Fruit fly (Drosophila melanogaster) whole organism, adult: ENCODE measurements around the gene CG2182.

Experiments
- CG11617 ChIP-seq: fragments of 200-800 bp; sonication (Bioruptor generic); optimal IDR thresholded peaks from 2 replicates; lab custom pipeline; 2017; ENCODE audit warnings: mild to moderate bottlenecking, missing biosample characterization, missing genetic modification reagents, missing genetic modification characterization
- CG12768 ChIP-seq: fragments of 200-800 bp; sonication (Bioruptor generic); optimal IDR thresholded peaks from 2 replicates; lab custom pipeline; 2017; ENCODE audit warnings: missing biosample characterization, missing genetic modification characterization, mild to moderate bottlenecking, moderate library complexity, missing genetic modification reagents
- CG14711 ChIP-seq: fragments of 200-800 bp; sonication (Bioruptor generic); optimal IDR thresholded peaks from 2 replicates; lab custom pipeline; 2018; ENCODE audit warnings: missing biosample characterization, mild to moderate bottlenecking, missing genetic modification characterization, moderate library complexity
- CG1620 ChIP-seq: fragments of 200-800 bp; sonication (Bioruptor generic); optimal IDR thresholded peaks from 2 replicates; lab custom pipeline; 2016; ENCODE audit warnings: missing biosample characterization, missing genetic modification characterization
- CG33017 ChIP-seq: fragments of 200-800 bp; sonication (Bioruptor generic); optimal IDR thresholded peaks from 2 replicates; lab custom pipeline; 2018; ENCODE audit warnings: missing biosample characterization, mild to moderate bottlenecking, missing genetic modification characterization, moderate library complexity
- CG5204 ChIP-seq: fragments of 200-800 bp; sonication (Bioruptor generic); optimal IDR thresholded peaks from 2 replicates; lab custom pipeline; 2016; ENCODE audit warnings: missing biosample characterization, missing genetic modification characterization
- CG7045 ChIP-seq: fragments of 200-800 bp; sonication (Bioruptor generic); optimal IDR thresholded peaks from 2 replicates; lab custom pipeline; 2017; ENCODE audit warnings: missing biosample characterization, mild to moderate bottlenecking, missing genetic modification characterization
- CG7101 ChIP-seq: fragments of 200-800 bp; sonication (Bioruptor generic); optimal IDR thresholded peaks from 2 replicates; lab custom pipeline; 2018; ENCODE audit warnings: missing biosample characterization, mild to moderate bottlenecking, missing genetic modification characterization, moderate library complexity
- Clk ChIP-seq: fragments of 200-800 bp; sonication (Bioruptor generic); optimal IDR thresholded peaks from 2 replicates; lab custom pipeline; 2017; ENCODE audit warnings: missing biosample characterization, missing genetic modification characterization
- Crg-1 ChIP-seq: fragments of 200-800 bp; sonication (Bioruptor generic); optimal IDR thresholded peaks from 2 replicates; lab custom pipeline; 2016; ENCODE audit warnings: missing biosample characterization, missing genetic modification characterization
- Hr96 ChIP-seq: fragments of 200-800 bp; sonication (Bioruptor generic); optimal IDR thresholded peaks from 2 replicates; lab custom pipeline; 2016; ENCODE audit warnings: missing biosample characterization, missing genetic modification characterization
- Mnt ChIP-seq: fragments of 200-800 bp; sonication (Bioruptor generic); optimal IDR thresholded peaks from 2 replicates; lab custom pipeline; 2016; ENCODE audit warnings: missing biosample characterization, mild to moderate bottlenecking, missing genetic modification characterization
- bab1 ChIP-seq: fragments of 200-800 bp; sonication (Bioruptor generic); optimal IDR thresholded peaks from 3 replicates; lab custom pipeline; 2019; ENCODE audit warnings: missing biosample characterization, mild to moderate bottlenecking, missing genetic modification characterization, moderate library complexity
- cic ChIP-seq: fragments of 200-800 bp; sonication (Bioruptor generic); optimal IDR thresholded peaks from 2 replicates; lab custom pipeline; 2017; ENCODE audit warnings: missing biosample characterization, mild to moderate bottlenecking, missing genetic modification characterization, moderate library complexity
- cnc ChIP-seq, 2 experiments: fragments of >200 bp; optimal IDR thresholded peaks; 2 replicates each; lab custom pipeline; 2017
- kay ChIP-seq: fragments of 200-800 bp; sonication (Bioruptor generic); peaks from one replicate; lab custom pipeline; 2016; ENCODE audit warnings: missing biosample characterization, missing genetic modification characterization, borderline replicate concordance
- ovo ChIP-seq: fragments of 200-800 bp; sonication (Bioruptor generic); optimal IDR thresholded peaks from 2 replicates; lab custom pipeline; 2016; ENCODE audit warnings: missing biosample characterization, missing genetic modification characterization
- pad ChIP-seq: fragments of 200-800 bp; sonication (Bioruptor generic); optimal IDR thresholded peaks from 3 replicates; lab custom pipeline; 2017; ENCODE audit warnings: missing biosample characterization, missing genetic modification characterization, mild to moderate bottlenecking, moderate library complexity, missing genetic modification reagents
- tj ChIP-seq: fragments of 200-800 bp; sonication (Bioruptor generic); optimal IDR thresholded peaks from 3 replicates; lab custom pipeline; 2017; ENCODE audit warnings: missing biosample characterization, mild to moderate bottlenecking, missing genetic modification characterization, moderate library complexity
- toe ChIP-seq: fragments of 200-800 bp; sonication (Bioruptor generic); optimal IDR thresholded peaks from 2 replicates; lab custom pipeline; 2016; ENCODE audit warnings: missing biosample characterization, missing genetic modification characterization

Gene CG2182

dm6 chr3R:5612372-5613113 is 47.2 kb downstream of the CG2182 start, which contains the start of gene Rga:
Gene Rga (minus strand): TSS chr3R:5613112.
- TF ChIP-seq ovo = no peak
- TF ChIP-seq CG7045 (GFP tag; lab: Kevin White, UChicago) = no peak
- no peak for TF ChIP-seq Clk (GFP tag; lab: Kevin White, UChicago)
- no peak for TF ChIP-seq cic (GFP tag; lab: Kevin White, UChicago)
- TF ChIP-seq CG5204 (GFP tag; lab: Kevin White, UChicago) = no peak
- TF ChIP-seq tj (GFP tag; lab: Kevin White, UChicago) = peak; percentile 2

dm6 chr3R:5611733-5612132 is 48.0 kb downstream of the CG2182 start:
- TF ChIP-seq CG7101 (tag; lab: Kevin White, UChicago) (no peak), CG11617 (GFP tag; lab: Kevin White, UChicago) (no peak), kay (no peak)

dm6 chr3R:5611167-5611566 is 48.5 kb downstream of the CG2182 start:
- TF ChIP-seq CG12768 (no peak), CG7045 (GFP tag; lab: Kevin White, UChicago) (no peak), Clk (GFP tag; lab: Kevin White, UChicago) (no peak), cic (GFP tag; lab: Kevin White, UChicago) (no peak), pad (GFP tag; lab: Kevin White, UChicago) (peak; percentile 0), tj (GFP tag; lab: Kevin White, UChicago) (no peak)

- no peak for TF ChIP-seq ovo
- no peak for TF ChIP-seq tj (GFP tag; lab: Kevin White, UChicago)
- TF ChIP-seq Clk (GFP tag; lab: Kevin White, UChicago) = no peak
- no peak for TF ChIP-seq Hr96 (GFP tag; lab: Kevin White, UChicago)
- TF ChIP-seq CG1620 = no peak
- TF ChIP-seq CG33017 (tag; lab: Kevin White, UChicago) = no peak
- TF ChIP-seq cnc (optimal IDR thresholded peaks at IDR 0.05; lab: Kevin White, UChicago) = no peak
- no peak for TF ChIP-seq CG11617 (GFP tag; lab: Kevin White, UChicago)
- TF ChIP-seq Mnt (GFP tag; lab: Kevin White, UChicago) = no peak
- TF ChIP-seq CG7045 (GFP tag; lab: Kevin White, UChicago) = no peak
- no peak for TF ChIP-seq bab1
- no peak for TF ChIP-seq kay
- TF ChIP-seq cic (GFP tag; lab: Kevin White, UChicago) = no peak
- no peak for TF ChIP-seq toe (GFP tag; lab: Kevin White, UChicago)
- no peak for TF ChIP-seq pad (GFP tag; lab: Kevin White, UChicago)
- no peak for TF ChIP-seq CG12768
- no peak for TF ChIP-seq CG14711 (tag; lab: Kevin White, UChicago)
- no peak for TF ChIP-seq Crg-1 (GFP tag; lab: Kevin White, UChicago)
These were observed 49.1 kb downstream of the CG2182 start for dm6 chr3R:5610656-5611055.

- no peak for TF ChIP-seq CG7045 (GFP tag; lab: Kevin White, UChicago)
- TF ChIP-seq CG12768 = no peak
- TF ChIP-seq kay = no peak
- TF ChIP-seq CG7101 (tag; lab: Kevin White, UChicago) = no peak
- no peak for TF ChIP-seq cic (GFP tag; lab: Kevin White, UChicago)
- no peak for TF ChIP-seq Mnt (GFP tag; lab: Kevin White, UChicago)
- TF ChIP-seq Crg-1 (GFP tag; lab: Kevin White, UChicago) = no peak
- TF ChIP-seq pad (GFP tag; lab: Kevin White, UChicago) = no peak
- TF ChIP-seq CG33017 (tag; lab: Kevin White, UChicago) = no peak
- TF ChIP-seq Hr96 (GFP tag; lab: Kevin White, UChicago) = no peak
These were observed 51.3 kb downstream of the CG2182 start for dm6 chr3R:5608422-5608821.

dm6 chr3R:5606477-5606876 is 53.2 kb downstream of the CG2182 start, which contains the start of gene asl:
Gene asl (minus strand): TSS chr3R:5606543.
- TF ChIP-seq ovo (no peak), CG7045 (GFP tag; lab: Kevin White, UChicago) (peak; percentile 44), CG11617 (GFP tag; lab: Kevin White, UChicago) (peak; percentile 43), CG5204 (GFP tag; lab: Kevin White, UChicago) (no peak), cnc (optimal IDR thresholded peaks at IDR 0.05; lab: Kevin White, UChicago) (no peak), Hr96 (GFP tag; lab: Kevin White, UChicago) (no peak), bab1 (peak; percentile 72), tj (GFP tag; lab: Kevin White, UChicago) (no peak), pad (GFP tag; lab: Kevin White, UChicago) (peak; percentile 32), CG14711 (tag; lab: Kevin White, UChicago) (peak; percentile 99), cic (GFP tag; lab: Kevin White, UChicago) (peak; percentile 25), Clk (GFP tag; lab: Kevin White, UChicago) (no peak), toe (GFP tag; lab: Kevin White, UChicago) (no peak), CG12768 (peak; percentile 11), CG7101 (tag; lab: Kevin White, UChicago) (peak; percentile 60), kay (no peak), Crg-1 (GFP tag; lab: Kevin White, UChicago) (no peak), CG1620 (peak; percentile 45), CG33017 (tag; lab: Kevin White, UChicago) (peak; percentile 52), Mnt (GFP tag; lab: Kevin White, UChicago) (peak; percentile 59)
